Worm (Caenorhabditis elegans) whole organism, L4 larva: ENCODE measurements around the gene gtf-2F1.

Experiments
- D1046.2 ChIP-seq: fragments of 200-800 bp; sonication (Bioruptor generic); IDR thresholded peaks from 2 replicates; pipeline ENCODE4 v1.3.6; 2022; ENCODE audit warnings: missing genetic modification characterization, missing compliant biosample characterization
- F26F4.8 ChIP-seq: fragments of 200-800 bp; sonication (Bioruptor generic); conservative IDR thresholded peaks from 2 replicates; pipeline ENCODE4 v1.3.6; 2022; ENCODE audit warnings: missing genetic modification characterization, missing compliant biosample characterization
- F49E8.2 ChIP-seq: sonication (generic microtip); optimal IDR thresholded peaks from 2 replicates; lab custom pipeline; 2016; ENCODE audit warnings: missing compliant biosample characterization, mild to moderate bottlenecking, missing genetic modification characterization, borderline replicate concordance
- R02D3.7 ChIP-seq: fragments of 150-350 bp; sonication (generic microtip); optimal IDR thresholded peaks from 3 replicates; lab custom pipeline; 2014; ENCODE audit warnings: missing biosample characterization, missing genetic modification characterization
- T20F7.1 ChIP-seq: fragments of 200-800 bp; sonication (Bioruptor generic); optimal IDR thresholded peaks from 2 replicates; lab custom pipeline; 2018; ENCODE audit warnings: mild to moderate bottlenecking, missing genetic modification characterization, missing compliant biosample characterization
- T26A8.4 ChIP-seq: fragments of 200-800 bp; sonication (Bioruptor generic); IDR thresholded peaks from 2 replicates; pipeline ENCODE4 v1.3.6; 2022; ENCODE audit warnings: missing genetic modification characterization, missing compliant biosample characterization
- Y48G9A.11 ChIP-seq: fragments of 200-800 bp; sonication (Bioruptor generic); IDR thresholded peaks from 2 replicates; pipeline ENCODE4 v1.3.6; 2022; ENCODE audit warnings: missing genetic modification reagents, missing genetic modification characterization, missing compliant biosample characterization
- Y75B8A.6 ChIP-seq: fragments of 200-800 bp; sonication (Bioruptor generic); IDR thresholded peaks from 2 replicates; pipeline ENCODE4 v1.3.6; 2022; ENCODE audit warnings: missing genetic modification reagents, missing genetic modification characterization, missing compliant biosample characterization
- ama-1 ChIP-seq: fragments of 150-350 bp; optimal IDR thresholded peaks from 2 replicates; lab custom pipeline; 2014; ENCODE audit warnings: inconsistent platforms, mixed read lengths
- attf-4 ChIP-seq: sonication (generic microtip); optimal IDR thresholded peaks from 3 replicates; lab custom pipeline; 2017; ENCODE audit warnings: missing biosample characterization, missing genetic modification characterization
- ceh-32 ChIP-seq: sonication (generic microtip); optimal IDR thresholded peaks from 2 replicates; lab custom pipeline; 2016; ENCODE audit warnings: mild to moderate bottlenecking, missing genetic modification characterization, missing compliant biosample characterization; ENCODE audit not compliant: poor library complexity
- ceh-44 ChIP-seq: fragments of 200-800 bp; sonication (Bioruptor generic); IDR thresholded peaks from 2 replicates; pipeline ENCODE4 v1.3.6; 2022; ENCODE audit warnings: missing genetic modification reagents, missing genetic modification characterization, missing compliant biosample characterization
- ces-1 ChIP-seq: fragments of 150-350 bp; sonication (generic microtip); optimal IDR thresholded peaks from 4 replicates; lab custom pipeline; 2014; ENCODE audit warnings: missing biosample characterization, missing genetic modification reagents, missing genetic modification characterization
- cey-2 ChIP-seq: sonication (generic microtip); optimal IDR thresholded peaks from 3 replicates; lab custom pipeline; 2017; ENCODE audit warnings: missing genetic modification characterization, mild to moderate bottlenecking, missing compliant biosample characterization, antibody characterized with exemption, borderline replicate concordance; ENCODE audit not compliant: insufficient read depth
- daf-12 ChIP-seq: fragments of 150-350 bp; optimal IDR thresholded peaks from 2 replicates; lab custom pipeline; 2014; ENCODE audit warnings: missing biosample characterization, missing genetic modification reagents, missing genetic modification characterization
- daf-8 ChIP-seq: fragments of 200-800 bp; sonication (Bioruptor generic); IDR thresholded peaks from 2 replicates; pipeline ENCODE4 v1.3.6; 2022; ENCODE audit warnings: missing genetic modification characterization, missing compliant biosample characterization
- dpl-1 ChIP-seq: fragments of 150-350 bp; optimal IDR thresholded peaks from 2 replicates; lab custom pipeline; 2014; ENCODE audit warnings: missing biosample characterization, missing genetic modification reagents, missing genetic modification characterization
- dve-1 ChIP-seq: sonication (generic microtip); optimal IDR thresholded peaks from 2 replicates; lab custom pipeline; 2017; ENCODE audit warnings: antibody characterized with exemption, mild to moderate bottlenecking, missing genetic modification characterization, missing compliant biosample characterization; ENCODE audit not compliant: insufficient read depth
- gei-8 ChIP-seq: fragments of 200-800 bp; sonication (Bioruptor generic); optimal IDR thresholded peaks from 2 replicates; lab custom pipeline; 2018; ENCODE audit warnings: mild to moderate bottlenecking, missing genetic modification characterization, missing compliant biosample characterization
- hlh-11 ChIP-seq: fragments of 200-800 bp; sonication (Bioruptor generic); optimal IDR thresholded peaks from 2 replicates; lab custom pipeline; 2018; ENCODE audit warnings: mild to moderate bottlenecking, missing genetic modification characterization, missing compliant biosample characterization
- lin-1 ChIP-seq: fragments of 200-800 bp; sonication (Bioruptor generic); IDR thresholded peaks from 2 replicates; pipeline ENCODE4 v1.3.6; 2022; ENCODE audit warnings: missing genetic modification reagents, missing genetic modification characterization, missing compliant biosample characterization
- lin-38 ChIP-seq: fragments of 200-800 bp; sonication (Bioruptor generic); IDR thresholded peaks from 2 replicates; pipeline ENCODE4 v1.3.6; 2022; ENCODE audit warnings: missing genetic modification reagents, missing genetic modification characterization, missing compliant biosample characterization
- lin-39 ChIP-seq: fragments of 150-350 bp; optimal IDR thresholded peaks from 2 replicates; lab custom pipeline; 2014; ENCODE audit warnings: missing biosample characterization, missing genetic modification reagents, missing genetic modification characterization
- mdl-1 ChIP-seq, 2 experiments: fragments of 150-350 bp in 1 of 2; sonication (generic microtip) in 1 of 2; optimal IDR thresholded peaks; 2 replicates each; lab custom pipeline; 2014 to 2017; ENCODE audit warnings: missing biosample characterization in 2 of 2, missing genetic modification characterization in 2 of 2
- mdt-29 ChIP-seq: fragments of 200-800 bp; sonication (Bioruptor generic); IDR thresholded peaks from 2 replicates; pipeline ENCODE4 v1.3.6; 2022; ENCODE audit warnings: missing genetic modification reagents, missing genetic modification characterization, missing compliant biosample characterization
- mep-1 ChIP-seq: fragments of 150-350 bp; sonication (generic microtip); optimal IDR thresholded peaks from 3 replicates; lab custom pipeline; 2014; ENCODE audit warnings: missing biosample characterization, missing genetic modification characterization
- mes-2 ChIP-seq: sonication (generic microtip); optimal IDR thresholded peaks from 2 replicates; lab custom pipeline; 2016; ENCODE audit warnings: missing genotype, mild to moderate bottlenecking, missing genetic modification characterization, missing compliant biosample characterization; ENCODE audit not compliant: poor library complexity, severe bottlenecking
- mxl-3 ChIP-seq: fragments of 200-800 bp; sonication (Bioruptor generic); optimal IDR thresholded peaks from 2 replicates; lab custom pipeline; 2018; ENCODE audit warnings: mild to moderate bottlenecking, missing genetic modification characterization, missing compliant biosample characterization
- nhr-10 ChIP-seq: fragments of 150-350 bp; optimal IDR thresholded peaks from 2 replicates; lab custom pipeline; 2014; ENCODE audit warnings: missing biosample characterization, missing genetic modification characterization
- nhr-102 ChIP-seq: sonication (generic microtip); optimal IDR thresholded peaks from 2 replicates; lab custom pipeline; 2016; ENCODE audit warnings: mild to moderate bottlenecking, missing genetic modification characterization, moderate library complexity, missing compliant biosample characterization
- nhr-111 ChIP-seq: fragments of 200-800 bp; sonication (Bioruptor generic); optimal IDR thresholded peaks from 2 replicates; lab custom pipeline; 2018; ENCODE audit warnings: mild to moderate bottlenecking, missing genetic modification characterization, missing compliant biosample characterization
- nhr-237 ChIP-seq: sonication (generic microtip); optimal IDR thresholded peaks from 2 replicates; lab custom pipeline; 2017; ENCODE audit warnings: missing biosample characterization, missing genetic modification characterization
- nhr-25 ChIP-seq: sonication (generic microtip); optimal IDR thresholded peaks from 2 replicates; lab custom pipeline; 2017; ENCODE audit warnings: missing genetic modification characterization, mild to moderate bottlenecking, missing compliant biosample characterization, antibody characterized with exemption, moderate library complexity, borderline replicate concordance; ENCODE audit not compliant: insufficient read depth
- nhr-28 ChIP-seq: fragments of 150-350 bp; optimal IDR thresholded peaks from 2 replicates; lab custom pipeline; 2014; ENCODE audit warnings: missing biosample characterization, missing genetic modification characterization
- nhr-41 ChIP-seq: fragments of 200-800 bp; sonication (Bioruptor generic); IDR thresholded peaks from 2 replicates; pipeline ENCODE4 v1.3.6; 2022; ENCODE audit warnings: missing genetic modification reagents, missing genetic modification characterization, missing compliant biosample characterization
- nhr-76 ChIP-seq: fragments of 150-350 bp; optimal IDR thresholded peaks from 2 replicates; lab custom pipeline; 2014; ENCODE audit warnings: missing biosample characterization, missing genetic modification characterization
- nhr-77 ChIP-seq: fragments of 150-350 bp; optimal IDR thresholded peaks from 2 replicates; lab custom pipeline; 2014; ENCODE audit warnings: missing biosample characterization, missing genetic modification characterization
- pqm-1 ChIP-seq: sonication (generic microtip); optimal IDR thresholded peaks from 2 replicates; lab custom pipeline; 2017; ENCODE audit warnings: missing biosample characterization, missing genetic modification characterization
- rbr-2 ChIP-seq: sonication (generic microtip); optimal IDR thresholded peaks from 2 replicates; lab custom pipeline; 2016; ENCODE audit warnings: missing genotype, missing genetic modification characterization, missing compliant biosample characterization
- saeg-2 ChIP-seq: fragments of 200-800 bp; sonication (Bioruptor generic); IDR thresholded peaks from 2 replicates; pipeline ENCODE4 v1.3.6; 2022; ENCODE audit warnings: missing genetic modification reagents, missing genetic modification characterization, missing compliant biosample characterization
- set-16 ChIP-seq: fragments of 200-800 bp; sonication (Bioruptor generic); IDR thresholded peaks from 2 replicates; pipeline ENCODE4 v1.3.6; 2022; ENCODE audit warnings: missing genetic modification reagents, missing genetic modification characterization, missing compliant biosample characterization
- skn-1 ChIP-seq: fragments of 150-350 bp; optimal IDR thresholded peaks from 2 replicates; lab custom pipeline; 2014; ENCODE audit warnings: missing biosample characterization, missing genetic modification characterization
- spr-1 ChIP-seq: sonication (generic microtip); optimal IDR thresholded peaks from 2 replicates; lab custom pipeline; 2016; ENCODE audit warnings: mild to moderate bottlenecking, missing genetic modification characterization, missing compliant biosample characterization
- spr-3 ChIP-seq: fragments of 200-800 bp; sonication (Bioruptor generic); optimal IDR thresholded peaks from 2 replicates; lab custom pipeline; 2018; ENCODE audit warnings: mild to moderate bottlenecking, missing genetic modification characterization, missing compliant biosample characterization
- tag-97 ChIP-seq: fragments of 200-800 bp; sonication (Bioruptor generic); IDR thresholded peaks from 2 replicates; pipeline ENCODE4 v1.3.6; 2022; ENCODE audit warnings: missing genetic modification characterization, missing compliant biosample characterization
- tra-1 ChIP-seq: fragments of 200-800 bp; sonication (Bioruptor generic); IDR thresholded peaks from 2 replicates; pipeline ENCODE4 v1.3.6; 2022; ENCODE audit warnings: missing genetic modification reagents, missing genetic modification characterization, missing compliant biosample characterization
- unc-39 ChIP-seq: sonication (generic microtip); optimal IDR thresholded peaks from 2 replicates; lab custom pipeline; 2017; ENCODE audit warnings: missing biosample characterization, missing genetic modification characterization
- vab-7 ChIP-seq: fragments of 200-800 bp; sonication (Bioruptor generic); IDR thresholded peaks from 2 replicates; pipeline ENCODE4 v1.3.6; 2022; ENCODE audit warnings: missing genetic modification reagents, missing genetic modification characterization, missing compliant biosample characterization
- zfp-3 ChIP-seq: fragments of 200-800 bp; sonication (Bioruptor generic); conservative IDR thresholded peaks from 2 replicates; pipeline ENCODE4 v1.3.6; 2022; ENCODE audit warnings: missing genetic modification reagents, missing genetic modification characterization, missing compliant biosample characterization
- zip-11 ChIP-seq: fragments of 200-800 bp; sonication (Bioruptor generic); IDR thresholded peaks from 2 replicates; pipeline ENCODE4 v1.3.6; 2022; ENCODE audit warnings: missing genetic modification characterization, missing compliant biosample characterization
- zip-2 ChIP-seq: fragments of 150-350 bp; optimal IDR thresholded peaks from 2 replicates; lab custom pipeline; 2014; ENCODE audit warnings: missing biosample characterization, missing genetic modification characterization

The gtf-2F1 gene

ce11 chrII:4299227-4299703 is 2.1 kb upstream of the gtf-2F1 start, which contains the start of gene sco-1:
Gene sco-1 (plus strand): TSS chrII:4299653.
- TF ChIP-seq nhr-111, result no peak
- TF ChIP-seq D1046.2 (GFP tag; lab: Robert Waterston, UW), result peak; percentile 74; the same call in 1 of the 2 replicates
- peak; percentile 93 for TF ChIP-seq rbr-2
- peak; percentile 59 for TF ChIP-seq F49E8.2 (tag; lab: Kevin White, UChicago)
- TF ChIP-seq mes-2 (tag; lab: Kevin White, UChicago), result peak; percentile 99
- peak; percentile 56 for TF ChIP-seq spr-3 (GFP tag; lab: Kevin White, UChicago)
- TF ChIP-seq R02D3.7 (tag; lab: Kevin White, UChicago), result peak; percentile 98
- no peak for TF ChIP-seq cey-2 (tag; lab: Kevin White, UChicago)
- TF ChIP-seq gei-8 (GFP tag; lab: Kevin White, UChicago), result peak; percentile 50
- peak; percentile 34 for TF ChIP-seq ama-1
- TF ChIP-seq Y48G9A.11 (GFP tag; lab: Robert Waterston, UW), result peak; percentile 89
- peak; percentile 84 for TF ChIP-seq mdt-29 (GFP tag; lab: Robert Waterston, UW)
- TF ChIP-seq mep-1 (tag; lab: Kevin White, UChicago), result peak; percentile 98
- TF ChIP-seq pqm-1 (tag; lab: Kevin White, UChicago), result no peak
- no peak for TF ChIP-seq Y75B8A.6
- TF ChIP-seq F26F4.8 (GFP tag; lab: Robert Waterston, UW), result no peak
- no peak for TF ChIP-seq daf-8
- no peak for TF ChIP-seq zip-11 (GFP tag; lab: Robert Waterston, UW)
- peak; percentile 30 for TF ChIP-seq lin-39 (tag; lab: Kevin White, UChicago)
- TF ChIP-seq nhr-77 (tag; lab: Kevin White, UChicago), result peak; percentile 93
- TF ChIP-seq vab-7 (GFP tag; lab: Robert Waterston, UW), result peak; percentile 79
- TF ChIP-seq zip-2 (tag; lab: Kevin White, UChicago), result peak; percentile 70
- TF ChIP-seq T26A8.4 (GFP tag; lab: Robert Waterston, UW), result peak; percentile 94
- TF ChIP-seq nhr-25 (tag; lab: Kevin White, UChicago), result peak; percentile 92
- TF ChIP-seq mxl-3 (GFP tag; lab: Kevin White, UChicago), result peak; percentile 68
- TF ChIP-seq dve-1 (tag; lab: Kevin White, UChicago), result peak; percentile 95
- peak; percentile 42 for TF ChIP-seq ces-1 (GFP tag; lab: Kevin White, UChicago)
- TF ChIP-seq tag-97 (GFP tag; lab: Robert Waterston, UW), result peak; percentile 95
- no peak for TF ChIP-seq skn-1 (tag; lab: Kevin White, UChicago)
- TF ChIP-seq attf-4 (tag; lab: Kevin White, UChicago), result no peak
- TF ChIP-seq ceh-44 (GFP tag; lab: Robert Waterston, UW), result peak; percentile 58; the same call in 1 of the 2 replicates
- TF ChIP-seq dpl-1 (GFP tag; lab: Kevin White, UChicago), result peak; percentile 90
- TF ChIP-seq daf-12 (tag; lab: Kevin White, UChicago), result no peak
- peak; percentile 82 for TF ChIP-seq spr-1 (tag; lab: Kevin White, UChicago)
- TF ChIP-seq mdl-1 (tag; optimal IDR thresholded peaks at IDR 0.05; lab: Kevin White, UChicago), result peak in 1 of 2 experiments; percentile 62
- TF ChIP-seq nhr-237 (tag; lab: Kevin White, UChicago), result no peak
- TF ChIP-seq unc-39, result no peak
- TF ChIP-seq T20F7.1 (GFP tag; lab: Kevin White, UChicago), result no peak
- no peak for TF ChIP-seq nhr-41
- TF ChIP-seq lin-1 (GFP tag; lab: Robert Waterston, UW), result 0 out of 2 replicates have a peak, but pooled peaks have one; percentile 66
- TF ChIP-seq nhr-76, result no peak
- TF ChIP-seq lin-38 (GFP tag; lab: Robert Waterston, UW), result peak; percentile 88
- peak; percentile 16 for TF ChIP-seq nhr-10 (tag; lab: Kevin White, UChicago)
- TF ChIP-seq saeg-2 (GFP tag; lab: Robert Waterston, UW), result no peak
- TF ChIP-seq tra-1 (GFP tag; lab: Robert Waterston, UW), result no peak; the same call in none of the 2 replicates
- TF ChIP-seq ceh-32, result no peak
- TF ChIP-seq hlh-11 (tag; lab: Kevin White, UChicago), result peak; percentile 90
- TF ChIP-seq nhr-28 (tag; lab: Kevin White, UChicago), result peak; percentile 81
- no peak for TF ChIP-seq set-16 (GFP tag; lab: Robert Waterston, UW)
- TF ChIP-seq nhr-102 (tag; lab: Kevin White, UChicago), result peak; percentile 88
- TF ChIP-seq zfp-3, result peak; percentile 87; the same call in 1 of the 2 replicates
